Fruit fly (Drosophila melanogaster) whole organism: ENCODE measurements around the gene Or85e.

Experiments
- CG8478 ChIP-seq: fragments of >200 bp; optimal IDR thresholded peaks from 2 replicates; lab custom pipeline; 2018; ENCODE audit warnings: inconsistent platforms
- EcR ChIP-seq, 2 experiments: fragments of >200 bp; optimal IDR thresholded peaks; 2 replicates each; lab custom pipeline; 2017; ENCODE audit warnings: missing biosample characterization in 2 of 2, missing genetic modification characterization in 2 of 2, missing genetic modification reagents in 2 of 2
- pan ChIP-seq: fragments of >200 bp; optimal IDR thresholded peaks from 2 replicates; lab custom pipeline; 2017
- psq ChIP-seq: fragments of >200 bp; optimal IDR thresholded peaks from 2 replicates; lab custom pipeline; 2017
- usp ChIP-seq: fragments of >200 bp; optimal IDR thresholded peaks from 2 replicates; lab custom pipeline; 2017; ENCODE audit warnings: missing biosample characterization, missing genetic modification characterization, mixed read lengths

DNA sequence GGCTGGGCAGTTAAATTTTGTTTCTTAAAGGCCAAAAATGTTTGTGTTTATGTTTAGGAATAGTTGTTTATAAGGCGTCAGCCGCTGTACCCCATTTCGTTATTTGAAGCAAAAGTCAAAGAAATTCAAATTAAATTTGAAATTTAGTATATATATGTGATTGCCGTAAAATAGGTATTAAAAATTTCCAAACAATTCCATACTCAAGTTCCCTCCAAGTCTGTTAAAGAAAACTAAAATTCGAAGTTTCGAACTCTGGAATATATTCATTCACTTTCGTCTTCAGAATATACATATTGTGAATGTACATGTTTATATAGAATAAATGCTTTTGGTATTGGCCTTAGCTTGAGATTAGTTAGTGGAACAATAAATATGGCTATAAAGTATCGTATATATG lies 25.0 kb upstream of the Or85e start, which contains the start of gene bel:
- no peak for TF ChIP-seq EcR (GFP tag; optimal IDR thresholded peaks at IDR 0.05; lab: Kevin White, UChicago)
- no peak for TF ChIP-seq psq (lab: Kevin White, UChicago)
- no peak for TF ChIP-seq usp (GFP tag; lab: Kevin White, UChicago)
- no peak for TF ChIP-seq pan
- TF ChIP-seq CG8478 (lab: Kevin White, UChicago): no peak
